Fruit fly (Drosophila melanogaster): ENCODE measurements around the gene Nup58.

Gene Nup58

dm6 chr3R:19644094-19644900, 529 bp upstream of the Nup58 start, which contains the start of gene Vha13 (continued):
- TF ChIP-seq CTCF (GFP tag; optimal IDR thresholded peaks at IDR 0.05): peak; percentile 22
- no peak for TF ChIP-seq CG17612 (GFP tag; IDR thresholded peaks at IDR 0.05)
- peak; percentile 5 for TF ChIP-seq Sox102F (GFP tag; optimal IDR thresholded peaks at IDR 0.05)
- no peak for TF ChIP-seq CG4282 (GFP tag; optimal IDR thresholded peaks at IDR 0.05)
- no peak for TF ChIP-seq Oli (tag; optimal IDR thresholded peaks at IDR 0.05)
- TF ChIP-seq pzg (GFP tag; optimal IDR thresholded peaks at IDR 0.05): peak; percentile 78
- no peak for TF ChIP-seq Hr39 (optimal IDR thresholded peaks at IDR 0.05)
- no peak for TF ChIP-seq jing (GFP tag; optimal IDR thresholded peaks at IDR 0.05)
- TF ChIP-seq gce (GFP tag; IDR thresholded peaks at IDR 0.05): no peak
- TF ChIP-seq amos (GFP tag; IDR thresholded peaks at IDR 0.05; ENCODE audit: partially characterized antibody): peak; percentile 78
- TF ChIP-seq abd-A (tag; optimal IDR thresholded peaks at IDR 0.05): peak; percentile 69
- peak; percentile 49 for TF ChIP-seq run (tag; optimal IDR thresholded peaks at IDR 0.05)
- peak; percentile 80 for TF ChIP-seq nom (GFP tag; optimal IDR thresholded peaks at IDR 0.05)
- peak; percentile 18 for TF ChIP-seq CG13287 (GFP tag; IDR thresholded peaks at IDR 0.05; ENCODE audit: partially characterized antibody)
- TF ChIP-seq CG9797 (GFP tag; optimal IDR thresholded peaks at IDR 0.05): peak; percentile 16
- TF ChIP-seq unc-4 (GFP tag; IDR thresholded peaks at IDR 0.05; ENCODE audit: partially characterized antibody): no peak; the same call in 1 of the 2 replicates
- TF ChIP-seq bab2 (GFP tag; optimal IDR thresholded peaks at IDR 0.05): peak; percentile 16
- TF ChIP-seq twi (tag; optimal IDR thresholded peaks at IDR 0.05): no peak
- peak; percentile 27; the same call in 2 of the 3 replicates for TF ChIP-seq vnd (GFP tag; IDR thresholded peaks at IDR 0.05; ENCODE audit: partially characterized antibody)
- peak; percentile 5 for TF ChIP-seq CG7839 (tag; optimal IDR thresholded peaks at IDR 0.05)
- TF ChIP-seq Bteb2 (GFP tag; optimal IDR thresholded peaks at IDR 0.05): no peak
- TF ChIP-seq HLH54F (GFP tag; optimal IDR thresholded peaks at IDR 0.05): peak; percentile 35
- TF ChIP-seq gsb (GFP tag; IDR thresholded peaks at IDR 0.05): no peak; the same call in 1 of the 2 replicates
- TF ChIP-seq usp (GFP tag; optimal IDR thresholded peaks at IDR 0.05): no peak
- TF ChIP-seq CG14710 (tag; optimal IDR thresholded peaks at IDR 0.05): peak; percentile 34
- peak; percentile 33 for TF ChIP-seq CG3281 (GFP tag; optimal IDR thresholded peaks at IDR 0.05)
- TF ChIP-seq schlank (tag; optimal IDR thresholded peaks at IDR 0.05): peak; percentile 12

dm6 chr3R:19648289-19648916, 3.6 kb downstream of the Nup58 start, which contains the start of the genes CG6195 and CG31220:
Gene CG6195, minus strand, starts transcription at chr3R:19648410.
Gene CG31220, plus strand, starts transcription at chr3R:19648487.
- TF ChIP-seq H2.0 (GFP tag; IDR thresholded peaks at IDR 0.05): peak; percentile 44; the same call in 1 of the 2 replicates
- no peak for TF ChIP-seq wor (GFP tag; IDR thresholded peaks at IDR 0.05)
- TF ChIP-seq klu (GFP tag; IDR thresholded peaks at IDR 0.05): no peak
- peak; percentile 74 for TF ChIP-seq CG10462 (GFP tag; optimal IDR thresholded peaks at IDR 0.05)
- TF ChIP-seq CG11456 (GFP tag; IDR thresholded peaks at IDR 0.05): peak; percentile 76; the same call in 2 of the 3 replicates
- no peak for TF ChIP-seq Fer1 (GFP tag; optimal IDR thresholded peaks at IDR 0.05)
- no peak for TF ChIP-seq disco-r (GFP tag; optimal IDR thresholded peaks at IDR 0.05)
- TF ChIP-seq ERR (GFP tag; optimal IDR thresholded peaks at IDR 0.05): no peak
- TF ChIP-seq lmd (GFP tag; IDR thresholded peaks at IDR 0.05): no peak
- peak; percentile 46 for TF ChIP-seq toy (GFP tag; IDR thresholded peaks at IDR 0.05)
- 0 out of 3 replicates have a peak, but pooled peaks have one; percentile 21 for TF ChIP-seq CG34224 (GFP tag; IDR thresholded peaks at IDR 0.05; ENCODE audit: partially characterized antibody)
- peak; percentile 44 for TF ChIP-seq her (GFP tag; optimal IDR thresholded peaks at IDR 0.05)
- TF ChIP-seq Neu2 (GFP tag; optimal IDR thresholded peaks at IDR 0.05; ENCODE audit: borderline replicate concordance): no peak
- TF ChIP-seq CG2120 (GFP tag; optimal IDR thresholded peaks at IDR 0.05): peak; percentile 20
- TF ChIP-seq seq (GFP tag; IDR thresholded peaks at IDR 0.05): no peak
- no peak for TF ChIP-seq Usf (GFP tag; optimal IDR thresholded peaks at IDR 0.05)
- TF ChIP-seq CG12391 (tag; optimal IDR thresholded peaks at IDR 0.05): peak; percentile 29
- no peak for TF ChIP-seq YL-1 (GFP tag; optimal IDR thresholded peaks at IDR 0.05)
- peak; percentile 21 for TF ChIP-seq chn (GFP tag; optimal IDR thresholded peaks at IDR 0.05)
- no peak for TF ChIP-seq CG2875 (GFP tag; optimal IDR thresholded peaks at IDR 0.05)
- TF ChIP-seq CG14050 (GFP tag; IDR thresholded peaks at IDR 0.05): no peak
- TF ChIP-seq CG6654 (GFP tag; optimal IDR thresholded peaks at IDR 0.05): no peak
- no peak for TF ChIP-seq cad (GFP tag; optimal IDR thresholded peaks at IDR 0.05)
